Worm (Caenorhabditis elegans) whole organism, early embryonic: ENCODE data around the gene C05E7.3.

ENCODE experiments used
- B0310.2 ChIP-seq: sonication (generic microtip); optimal IDR thresholded peaks from 2 replicates; lab custom pipeline; 2016; ENCODE audit warnings: mild to moderate bottlenecking, missing genetic modification characterization, missing compliant biosample characterization
- F13C5.2 ChIP-seq: sonication (generic microtip); optimal IDR thresholded peaks from 2 replicates; lab custom pipeline; 2017; ENCODE audit warnings: mild to moderate bottlenecking, missing genetic modification characterization, inconsistent platforms, missing compliant biosample characterization
- ama-1 ChIP-seq: fragments of 150-350 bp; optimal IDR thresholded peaks from 2 replicates; lab custom pipeline; 2014
- ceh-13 ChIP-seq: fragments of 200-800 bp; sonication (Bioruptor generic); optimal IDR thresholded peaks from 2 replicates; lab custom pipeline; 2018; ENCODE audit warnings: mild to moderate bottlenecking, missing genetic modification characterization, missing compliant biosample characterization
- ceh-36 ChIP-seq: sonication (generic microtip); optimal IDR thresholded peaks from 2 replicates; lab custom pipeline; 2016; ENCODE audit warnings: missing genetic modification characterization, inconsistent platforms, missing compliant biosample characterization
- ets-7 ChIP-seq: sonication (generic microtip); optimal IDR thresholded peaks from 2 replicates; lab custom pipeline; 2016; ENCODE audit warnings: missing genotype, missing genetic modification characterization, missing compliant biosample characterization
- flt-1 ChIP-seq: fragments of 200-800 bp; sonication (Bioruptor generic); IDR thresholded peaks from 2 replicates; pipeline ENCODE4 v1.3.6; 2022; ENCODE audit warnings: missing genetic modification characterization, missing compliant biosample characterization
- hmbx-1 ChIP-seq: sonication (generic microtip); optimal IDR thresholded peaks from 2 replicates; lab custom pipeline; 2016; ENCODE audit warnings: mild to moderate bottlenecking, missing genetic modification characterization, missing compliant biosample characterization
- hmg-4 ChIP-seq: fragments of 200-800 bp; sonication (Bioruptor generic); optimal IDR thresholded peaks from 2 replicates; lab custom pipeline; 2018; ENCODE audit warnings: mild to moderate bottlenecking, missing genetic modification characterization, missing compliant biosample characterization
- hnd-1 ChIP-seq: sonication (generic microtip); optimal IDR thresholded peaks from 2 replicates; lab custom pipeline; 2016; ENCODE audit warnings: missing genetic modification characterization, missing compliant biosample characterization
- pes-1 ChIP-seq: fragments of 200-800 bp; sonication (Bioruptor generic); IDR thresholded peaks from 2 replicates; pipeline ENCODE4 v1.3.6; 2022; ENCODE audit warnings: missing genetic modification reagents, missing genetic modification characterization, missing compliant biosample characterization
- tbx-11 ChIP-seq: fragments of 200-800 bp; sonication (Bioruptor generic); IDR thresholded peaks from 2 replicates; pipeline ENCODE4 v1.3.6; 2022; ENCODE audit warnings: missing genetic modification characterization, missing compliant biosample characterization
- tbx-37 ChIP-seq: fragments of 200-800 bp; sonication (Bioruptor generic); conservative IDR thresholded peaks from 2 replicates; pipeline ENCODE4 v1.3.6; 2022; ENCODE audit warnings: missing genetic modification reagents, missing genetic modification characterization, missing compliant biosample characterization
- tra-4 ChIP-seq: sonication (generic microtip); optimal IDR thresholded peaks from 2 replicates; lab custom pipeline; 2017; ENCODE audit warnings: missing genetic modification characterization, missing compliant biosample characterization

ce11 chrX:12909910-12910309, 36.5 kb downstream of the C05E7.3 start:
- TF ChIP-seq ama-1 (lab: Kevin White, UChicago) (no peak), hmg-4 (GFP tag; lab: Kevin White, UChicago) (no peak), tra-4 (tag; lab: Kevin White, UChicago) (no peak), ets-7 (no peak), tbx-11 (GFP tag; lab: Robert Waterston, UW) (no peak), F13C5.2 (tag; lab: Kevin White, UChicago) (no peak), tbx-37 (GFP tag; lab: Robert Waterston, UW) (no peak), pes-1 (GFP tag; lab: Robert Waterston, UW) (no peak), B0310.2 (tag; lab: Kevin White, UChicago) (no peak), ceh-36 (tag; lab: Kevin White, UChicago) (no peak), ceh-13 (GFP tag; lab: Kevin White, UChicago) (no peak), hnd-1 (tag; lab: Kevin White, UChicago) (no peak), flt-1 (no peak), hmbx-1 (tag; lab: Kevin White, UChicago) (no peak)
